Worm (Caenorhabditis elegans) whole organism, mixed stage, embryonic: ENCODE data around the gene cyb-2.1.

Experiments used
- M03D4.4 ChIP-seq: sonication (generic microtip); optimal IDR thresholded peaks from 2 replicates; lab custom pipeline; 2017; ENCODE audit warnings: mild to moderate bottlenecking, missing genetic modification characterization, missing compliant biosample characterization
- bed-3 ChIP-seq: fragments of 200-800 bp; sonication (Bioruptor generic); optimal IDR thresholded peaks from 3 replicates; lab custom pipeline; 2018; ENCODE audit warnings: mild to moderate bottlenecking, missing genetic modification characterization, moderate library complexity, missing compliant biosample characterization
- blmp-1 ChIP-seq: fragments of 150-350 bp; optimal IDR thresholded peaks from 2 replicates; lab custom pipeline; 2014; ENCODE audit warnings: missing biosample characterization, missing genetic modification characterization
- ceh-39 ChIP-seq: fragments of 150-350 bp; optimal IDR thresholded peaks from 2 replicates; lab custom pipeline; 2014; ENCODE audit warnings: missing biosample characterization, missing genetic modification characterization
- ceh-43 ChIP-seq: fragments of 200-800 bp; sonication (Bioruptor generic); optimal IDR thresholded peaks from 2 replicates; lab custom pipeline; 2018; ENCODE audit warnings: mild to moderate bottlenecking, missing genetic modification characterization, moderate library complexity, missing compliant biosample characterization
- ceh-83 ChIP-seq: fragments of 200-800 bp; sonication (Bioruptor generic); optimal IDR thresholded peaks from 2 replicates; lab custom pipeline; 2018; ENCODE audit warnings: mild to moderate bottlenecking, missing genetic modification characterization, missing compliant biosample characterization
- ces-1 ChIP-seq: fragments of 150-350 bp; optimal IDR thresholded peaks from 2 replicates; lab custom pipeline; 2014; ENCODE audit warnings: missing biosample characterization, missing genetic modification reagents, missing genetic modification characterization
- cnd-1 ChIP-seq: fragments of 200-800 bp; sonication (Bioruptor generic); optimal IDR thresholded peaks from 2 replicates; lab custom pipeline; 2018; ENCODE audit warnings: mild to moderate bottlenecking, missing genetic modification characterization, missing compliant biosample characterization
- drap-1 ChIP-seq: fragments of 200-800 bp; sonication (Bioruptor generic); optimal IDR thresholded peaks from 3 replicates; lab custom pipeline; 2018; ENCODE audit warnings: mild to moderate bottlenecking, missing genetic modification characterization, missing compliant biosample characterization
- elt-1 ChIP-seq: sonication (generic microtip); optimal IDR thresholded peaks from 2 replicates; lab custom pipeline; 2017; ENCODE audit warnings: missing genetic modification characterization, mild to moderate bottlenecking, missing compliant biosample characterization, antibody characterized with exemption, moderate library complexity, borderline replicate concordance; ENCODE audit not compliant: insufficient read depth
- elt-3 ChIP-seq: fragments of 150-350 bp; optimal IDR thresholded peaks from 2 replicates; lab custom pipeline; 2014; ENCODE audit warnings: missing biosample characterization, missing genetic modification characterization
- flh-1 ChIP-seq: fragments of 200-800 bp; sonication (Bioruptor generic); optimal IDR thresholded peaks from 2 replicates; lab custom pipeline; 2018; ENCODE audit warnings: mild to moderate bottlenecking, missing genetic modification characterization, moderate library complexity, missing compliant biosample characterization
- hlh-1 ChIP-seq: fragments of 150-350 bp; optimal IDR thresholded peaks from 2 replicates; lab custom pipeline; 2014; ENCODE audit warnings: missing biosample characterization, missing genetic modification reagents, missing genetic modification characterization
- lin-13 ChIP-seq: fragments of 150-350 bp; optimal IDR thresholded peaks from 2 replicates; lab custom pipeline; 2014; ENCODE audit warnings: missing biosample characterization, missing genetic modification characterization
- lin-32 ChIP-seq: fragments of 200-800 bp; sonication (Bioruptor generic); optimal IDR thresholded peaks from 2 replicates; lab custom pipeline; 2018; ENCODE audit warnings: mild to moderate bottlenecking, missing genetic modification characterization, missing compliant biosample characterization
- lsy-2 ChIP-seq: fragments of 150-350 bp; optimal IDR thresholded peaks from 2 replicates; lab custom pipeline; 2014; ENCODE audit warnings: missing biosample characterization, missing genetic modification characterization
- mep-1 ChIP-seq: fragments of 150-350 bp; optimal IDR thresholded peaks from 2 replicates; lab custom pipeline; 2017; ENCODE audit warnings: missing biosample characterization, missing genetic modification reagents, missing genetic modification characterization, inconsistent platforms
- mls-2 ChIP-seq: sonication (generic microtip); optimal IDR thresholded peaks from 2 replicates; lab custom pipeline; 2016; ENCODE audit warnings: mild to moderate bottlenecking, missing genetic modification characterization, moderate library complexity, missing compliant biosample characterization
- nhr-12 ChIP-seq: fragments of 150-350 bp; optimal IDR thresholded peaks from 2 replicates; lab custom pipeline; 2014; ENCODE audit warnings: missing biosample characterization, missing genetic modification characterization
- nhr-2 ChIP-seq: fragments of 150-350 bp; optimal IDR thresholded peaks from 2 replicates; lab custom pipeline; 2014; ENCODE audit warnings: missing biosample characterization, missing genetic modification characterization
- nhr-237 ChIP-seq: fragments of 150-350 bp; optimal IDR thresholded peaks from 2 replicates; lab custom pipeline; 2014; ENCODE audit warnings: missing biosample characterization, missing genetic modification characterization
- nhr-76 ChIP-seq: sonication (generic microtip); optimal IDR thresholded peaks from 2 replicates; lab custom pipeline; 2017; ENCODE audit warnings: missing biosample characterization, missing genetic modification characterization
- pha-4 ChIP-seq: fragments of 150-350 bp; optimal IDR thresholded peaks from 2 replicates; lab custom pipeline; 2018; ENCODE audit warnings: missing biosample characterization, missing genetic modification reagents, missing genetic modification characterization
- sem-2 ChIP-seq: fragments of 200-800 bp; sonication (Bioruptor generic); optimal IDR thresholded peaks from 2 replicates; lab custom pipeline; 2018; ENCODE audit warnings: mild to moderate bottlenecking, missing genetic modification characterization, missing compliant biosample characterization
- snpc-4 ChIP-seq: fragments of 150-350 bp; optimal IDR thresholded peaks from 2 replicates; lab custom pipeline; 2014; ENCODE audit warnings: missing biosample characterization, missing genetic modification characterization
- sptf-1 ChIP-seq: sonication (generic microtip); optimal IDR thresholded peaks from 2 replicates; lab custom pipeline; 2017; ENCODE audit warnings: mild to moderate bottlenecking, missing genetic modification characterization, moderate library complexity, missing compliant biosample characterization
- tbx-8 ChIP-seq: fragments of 200-800 bp; sonication (Bioruptor generic); optimal IDR thresholded peaks from 2 replicates; lab custom pipeline; 2018; ENCODE audit warnings: mild to moderate bottlenecking, missing genetic modification characterization, moderate library complexity, missing compliant biosample characterization
- unc-120 ChIP-seq: sonication (generic microtip); optimal IDR thresholded peaks from 2 replicates; lab custom pipeline; 2017; ENCODE audit warnings: missing genetic modification characterization, missing compliant biosample characterization; ENCODE audit not compliant: poor library complexity, severe bottlenecking
- unc-39 ChIP-seq: fragments of 150-350 bp; optimal IDR thresholded peaks from 2 replicates; lab custom pipeline; 2014; ENCODE audit warnings: missing biosample characterization, missing genetic modification characterization
- unc-62 ChIP-seq: fragments of 150-350 bp; optimal IDR thresholded peaks from 2 replicates; lab custom pipeline; 2014; ENCODE audit warnings: missing biosample characterization, missing genetic modification reagents, missing genetic modification characterization
- zip-8 ChIP-seq: fragments of 150-350 bp; optimal IDR thresholded peaks from 2 replicates; lab custom pipeline; 2014; ENCODE audit warnings: missing biosample characterization, missing genetic modification characterization

The cyb-2.1 gene

DNA sequence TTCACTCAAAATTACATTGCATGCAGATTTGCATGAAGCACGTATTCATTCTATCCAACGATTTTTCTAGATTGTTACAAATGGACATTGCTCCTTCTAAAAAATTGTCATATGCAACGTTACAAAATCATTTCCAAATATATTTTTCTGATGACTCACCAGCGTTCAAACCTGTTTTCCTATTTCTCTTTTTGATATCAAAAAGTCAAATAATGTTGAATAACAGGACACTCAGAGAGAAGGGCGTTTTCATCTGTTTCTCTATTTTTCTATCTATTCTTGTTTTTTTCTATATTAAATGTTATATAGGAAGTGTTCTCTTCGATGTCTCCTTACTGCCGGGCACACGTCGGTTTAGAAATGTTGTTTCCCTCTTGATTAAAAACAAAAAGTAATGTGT is 21.1 kb downstream of the cyb-2.1 start:
- no peak for TF ChIP-seq hlh-1
- no peak for TF ChIP-seq nhr-76 (tag; lab: Kevin White, UChicago)
- TF ChIP-seq drap-1 (GFP tag; lab: Kevin White, UChicago), result no peak
- no peak for TF ChIP-seq nhr-2 (tag; lab: Kevin White, UChicago)
- no peak for TF ChIP-seq unc-39 (tag; lab: Kevin White, UChicago)
- TF ChIP-seq zip-8 (tag; lab: Kevin White, UChicago), result no peak
- no peak for TF ChIP-seq lsy-2 (tag; lab: Kevin White, UChicago)
- TF ChIP-seq lin-13 (tag; lab: Kevin White, UChicago), result no peak
- no peak for TF ChIP-seq ceh-83 (GFP tag; lab: Kevin White, UChicago)
- TF ChIP-seq ceh-39 (tag; lab: Kevin White, UChicago), result no peak
- TF ChIP-seq mls-2 (tag; lab: Kevin White, UChicago), result no peak
- no peak for TF ChIP-seq tbx-8 (GFP tag; lab: Kevin White, UChicago)
- no peak for TF ChIP-seq unc-62 (GFP tag; lab: Kevin White, UChicago)
- no peak for TF ChIP-seq mep-1 (tag; lab: Kevin White, UChicago)
- TF ChIP-seq blmp-1, result no peak
- TF ChIP-seq nhr-12 (tag; lab: Kevin White, UChicago), result no peak
- TF ChIP-seq bed-3 (GFP tag; lab: Kevin White, UChicago), result no peak
- no peak for TF ChIP-seq elt-1
- no peak for TF ChIP-seq ces-1 (GFP tag; lab: Kevin White, UChicago)
- TF ChIP-seq, all 35 proteins: peak for 0

ce11 chrIV:11008255-11008654 is 22.5 kb downstream of the cyb-2.1 start:
- TF ChIP-seq flh-1 (no peak), snpc-4 (tag; lab: Kevin White, UChicago) (no peak), blmp-1 (peak; percentile 54), unc-39 (tag; lab: Kevin White, UChicago) (no peak), nhr-237 (tag; lab: Kevin White, UChicago) (no peak), M03D4.4 (tag; lab: Kevin White, UChicago) (no peak), pha-4 (peak; percentile 31), elt-1 (no peak), lin-13 (tag; lab: Kevin White, UChicago) (no peak), cnd-1 (tag; lab: Kevin White, UChicago) (no peak), unc-120 (tag; lab: Kevin White, UChicago) (no peak)

ce11 chrIV:11008996-11009395 is 23.2 kb downstream of the cyb-2.1 start, which contains the start of gene F13H10.6:
Gene F13H10.6 (plus strand): TSS chrIV:11009296.
- TF ChIP-seq ceh-39 (tag; lab: Kevin White, UChicago) (no peak), mep-1 (tag; lab: Kevin White, UChicago) (no peak), pha-4 (no peak), ceh-43 (no peak)
- TF ChIP-seq, all 35 proteins: peak for 0

ce11 chrIV:11009928-11010327 is 24.1 kb downstream of the cyb-2.1 start:
- TF ChIP-seq sem-2 (GFP tag; lab: Kevin White, UChicago) (no peak), drap-1 (GFP tag; lab: Kevin White, UChicago) (no peak), ces-1 (GFP tag; lab: Kevin White, UChicago) (no peak), snpc-4 (tag; lab: Kevin White, UChicago) (no peak), blmp-1 (no peak), bed-3 (GFP tag; lab: Kevin White, UChicago) (no peak), cnd-1 (tag; lab: Kevin White, UChicago) (no peak), ceh-83 (GFP tag; lab: Kevin White, UChicago) (no peak), unc-39 (tag; lab: Kevin White, UChicago) (no peak), ceh-39 (tag; lab: Kevin White, UChicago) (no peak)

DNA sequence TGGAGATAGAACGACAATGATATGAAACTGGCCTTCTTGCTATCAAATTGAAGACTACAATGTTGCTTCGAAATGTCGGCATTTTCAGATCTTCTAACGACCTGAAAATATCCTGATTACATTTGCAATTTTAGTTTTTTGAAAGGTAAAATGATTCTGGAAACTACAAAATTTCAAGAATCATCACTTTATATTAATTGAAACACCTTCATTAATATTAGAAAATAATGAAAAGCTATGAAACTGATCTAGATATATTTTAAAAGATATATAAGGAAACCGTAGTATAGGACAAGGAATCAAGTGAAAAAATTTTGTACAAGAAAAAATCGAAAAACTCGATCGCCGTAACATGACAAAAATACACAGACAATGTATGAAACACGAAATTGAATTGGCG is 26.1 kb downstream of the cyb-2.1 start, which contains the start of gene ndx-9:
TSS of gene ndx-9 (minus strand) at position 101 of the 400 bp plus-strand sequence.
- TF ChIP-seq nhr-2 (tag; lab: Kevin White, UChicago) (no peak), ceh-43 (no peak), zip-8 (tag; lab: Kevin White, UChicago) (no peak), unc-62 (GFP tag; lab: Kevin White, UChicago) (no peak), sptf-1 (no peak), lin-32 (GFP tag; lab: Kevin White, UChicago) (no peak), pha-4 (no peak), sem-2 (GFP tag; lab: Kevin White, UChicago) (no peak), ceh-83 (GFP tag; lab: Kevin White, UChicago) (no peak), unc-120 (tag; lab: Kevin White, UChicago) (no peak), lsy-2 (tag; lab: Kevin White, UChicago) (no peak), mls-2 (tag; lab: Kevin White, UChicago) (no peak), hlh-1 (no peak), blmp-1 (no peak), bed-3 (GFP tag; lab: Kevin White, UChicago) (no peak), mep-1 (tag; lab: Kevin White, UChicago) (no peak), elt-3 (tag; lab: Kevin White, UChicago) (no peak)
- TF ChIP-seq, all 35 proteins: peak for 0
